Worm (Caenorhabditis elegans): ENCODE data around the gene F44A2.3.
A peak's percentile ranks its signal among the peaks of the same experiment; 100 is the strongest.

Gene F44A2.3

ce11 chrV:9334216-9334615 lies 29.0 kb downstream of the F44A2.3 start, which contains the start of gene ucp-4:
ucp-4 (plus strand) TSS chrV:9334298.
- TF ChIP-seq mdt-29 (GFP tag; IDR thresholded peaks at IDR 0.05) (no peak), ceh-20 (GFP tag; IDR thresholded peaks at IDR 0.05) (peak; percentile 62; the same call in 1 of the 2 replicates), tag-97 (GFP tag; IDR thresholded peaks at IDR 0.05) (no peak), aly-2 (tag; optimal IDR thresholded peaks at IDR 0.05) (no peak), hif-1 (tag; optimal IDR thresholded peaks at IDR 0.05) (no peak), tra-1 (GFP tag; IDR thresholded peaks at IDR 0.05) (0 out of 2 replicates have a peak, but pooled peaks have one; percentile 35), daf-19 (GFP tag; conservative IDR thresholded peaks at IDR 0.05) (no peak), fos-1 (tag; optimal IDR thresholded peaks at IDR 0.05) (no peak), dpl-1 (GFP tag; optimal IDR thresholded peaks at IDR 0.05) (no peak), aha-1 (tag) (no peak), ama-1 (optimal IDR thresholded peaks at IDR 0.05) (no peak), fkh-10 (GFP tag; optimal IDR thresholded peaks at IDR 0.05) (no peak), nhr-111 (GFP tag; optimal IDR thresholded peaks at IDR 0.05) (no peak), nhr-48 (tag; optimal IDR thresholded peaks at IDR 0.05) (no peak), lsy-2 (tag; optimal IDR thresholded peaks at IDR 0.05) (no peak), cey-2 (tag; optimal IDR thresholded peaks at IDR 0.05; ENCODE audit: borderline replicate concordance, insufficient read depth) (no peak), nhr-237 (tag; optimal IDR thresholded peaks at IDR 0.05) (no peak), F49E8.2 (tag; optimal IDR thresholded peaks at IDR 0.05; ENCODE audit: borderline replicate concordance) (no peak), madf-5 (GFP tag; IDR thresholded peaks at IDR 0.05) (no peak), sdz-12 (GFP tag; optimal IDR thresholded peaks at IDR 0.05) (no peak), dve-1 (tag; optimal IDR thresholded peaks at IDR 0.05; ENCODE audit: insufficient read depth) (peak; percentile 8), lin-29 (GFP tag; IDR thresholded peaks at IDR 0.05) (no peak), madf-9 (GFP tag; conservative IDR thresholded peaks at IDR 0.05) (no peak), dmd-6 (GFP tag; IDR thresholded peaks at IDR 0.05) (peak; percentile 75), snpc-4 (tag; optimal IDR thresholded peaks at IDR 0.05) (no peak), mes-2 (tag; optimal IDR thresholded peaks at IDR 0.05; ENCODE audit: poor library complexity, severe bottlenecking) (no peak), unc-62 (GFP tag; optimal IDR thresholded peaks at IDR 0.05 in 1 of 2) (peak in 1 of 2 experiments; percentile 30), unc-62 (tag; optimal IDR thresholded peaks at IDR 0.05) (no peak), nhr-10 (tag; optimal IDR thresholded peaks at IDR 0.05) (no peak), skn-1 (tag; optimal IDR thresholded peaks at IDR 0.05) (no peak), unc-39 (tag; optimal IDR thresholded peaks at IDR 0.05) (no peak), lin-38 (GFP tag; IDR thresholded peaks at IDR 0.05) (no peak), vab-7 (GFP tag; IDR thresholded peaks at IDR 0.05) (no peak), nhr-25 (tag; optimal IDR thresholded peaks at IDR 0.05; ENCODE audit: borderline replicate concordance, insufficient read depth) (no peak), dmd-9 (GFP tag; IDR thresholded peaks at IDR 0.05) (no peak), daf-8 (GFP tag; IDR thresholded peaks at IDR 0.05) (no peak), zip-2 (tag; optimal IDR thresholded peaks at IDR 0.05) (no peak), nhr-102 (tag; optimal IDR thresholded peaks at IDR 0.05) (no peak), lin-15B (tag; optimal IDR thresholded peaks at IDR 0.05) (no peak), ceh-62 (tag; optimal IDR thresholded peaks at IDR 0.05) (no peak), ceh-28 (tag; optimal IDR thresholded peaks at IDR 0.05) (no peak), saeg-2 (GFP tag; IDR thresholded peaks at IDR 0.05) (no peak), arid-1 (GFP tag; conservative IDR thresholded peaks at IDR 0.05) (no peak), ctbp-1 (GFP tag; IDR thresholded peaks at IDR 0.05) (no peak), nhr-76 (tag; optimal IDR thresholded peaks at IDR 0.05) (no peak), spr-1 (tag; optimal IDR thresholded peaks at IDR 0.05) (no peak), egl-27 (tag; optimal IDR thresholded peaks at IDR 0.05) (no peak), jun-1 (tag; optimal IDR thresholded peaks at IDR 0.05) (no peak), hlh-30 (tag; optimal IDR thresholded peaks at IDR 0.05; ENCODE audit: insufficient read depth) (peak; percentile 14), T26A8.4 (GFP tag; IDR thresholded peaks at IDR 0.05) (no peak), F37D6.2 (tag; optimal IDR thresholded peaks at IDR 0.05) (no peak), Y48G9A.11 (GFP tag; IDR thresholded peaks at IDR 0.05) (no peak)
